Fruit fly (Drosophila melanogaster): Measurements from ENCODE around the gene CG12237.

CG12237 gene

DNA sequence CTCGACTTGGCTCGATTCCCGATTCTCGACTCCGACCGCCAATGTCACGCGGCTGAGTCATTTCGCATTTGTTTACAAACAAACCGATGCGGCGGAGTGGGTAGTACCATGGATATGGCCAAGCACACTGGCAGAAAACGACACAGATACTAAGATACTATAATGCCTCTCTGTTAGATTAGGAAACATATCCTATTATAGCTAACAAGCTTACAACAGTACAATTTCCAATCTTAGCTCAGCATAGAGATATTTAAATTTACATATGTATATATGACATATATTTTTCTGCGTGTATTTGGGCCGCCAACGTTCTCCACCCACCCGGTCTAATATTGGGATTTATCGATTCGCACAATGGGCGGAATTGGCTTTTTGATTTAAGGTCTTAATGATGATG lies 38.7 kb downstream of the CG12237 start (continued):
- peak; percentile 59 for TF ChIP-seq CG10209 (GFP tag; optimal IDR thresholded peaks at IDR 0.05)
- peak; percentile 46 for TF ChIP-seq B-H2 (GFP tag; optimal IDR thresholded peaks at IDR 0.05)
- no peak for TF ChIP-seq Elba2 (GFP tag; optimal IDR thresholded peaks at IDR 0.05)
- no peak for TF ChIP-seq eyg (GFP tag; optimal IDR thresholded peaks at IDR 0.05)
- TF ChIP-seq Awh (GFP tag; IDR thresholded peaks at IDR 0.05) = 0 out of 2 replicates have a peak, but pooled peaks have one; percentile 55
- TF ChIP-seq CHES-1-like (GFP tag; optimal IDR thresholded peaks at IDR 0.05) = peak; percentile 44
- peak; percentile 56 to 70 for TF ChIP-seq bsh (GFP tag; optimal IDR thresholded peaks at IDR 0.05)
- peak; percentile 56; the same call in 1 of the 3 replicates for TF ChIP-seq CG7357 (GFP tag; IDR thresholded peaks at IDR 0.05)
- TF ChIP-seq prd (optimal IDR thresholded peaks at IDR 0.05) = no peak
- peak; percentile 87 for TF ChIP-seq prd (GFP tag; IDR thresholded peaks at IDR 0.05)
- peak; percentile 76 for TF ChIP-seq seq (GFP tag; IDR thresholded peaks at IDR 0.05)
- no peak for TF ChIP-seq fd64A (GFP tag; optimal IDR thresholded peaks at IDR 0.05)
- TF ChIP-seq Nf-YB (GFP tag; optimal IDR thresholded peaks at IDR 0.05) = peak; percentile 36
- TF ChIP-seq CG16815 (GFP tag; optimal IDR thresholded peaks at IDR 0.05) = peak; percentile 31
- TF ChIP-seq ATbp (GFP tag; optimal IDR thresholded peaks at IDR 0.05) = peak; percentile 67
- TF ChIP-seq CG18011 (GFP tag; optimal IDR thresholded peaks at IDR 0.05) = peak; percentile 26
- TF ChIP-seq CG11696 (GFP tag; IDR thresholded peaks at IDR 0.05) = 0 out of 2 replicates have a peak, but pooled peaks have one; percentile 52
- peak; percentile 65 for TF ChIP-seq toy (GFP tag; IDR thresholded peaks at IDR 0.05)
- TF ChIP-seq gcm2 (GFP tag; optimal IDR thresholded peaks at IDR 0.05) = no peak
- no peak for TF ChIP-seq eve (GFP tag; optimal IDR thresholded peaks at IDR 0.05)
- TF ChIP-seq HLHmδ (GFP tag; optimal IDR thresholded peaks at IDR 0.05) = no peak
- TF ChIP-seq cas (GFP tag; IDR thresholded peaks at IDR 0.05) = 0 out of 2 replicates have a peak, but pooled peaks have one; percentile 38
- TF ChIP-seq exex (tag; optimal IDR thresholded peaks at IDR 0.05) = peak; percentile 33
- peak; percentile 76 for TF ChIP-seq Oaz (GFP tag; IDR thresholded peaks at IDR 0.05)
- TF ChIP-seq CG12769 (tag; optimal IDR thresholded peaks at IDR 0.05) = peak; percentile 94
- peak; percentile 72; the same call in 2 of the 3 replicates for TF ChIP-seq sr (GFP tag; IDR thresholded peaks at IDR 0.05)
- TF ChIP-seq CG10959 (GFP tag; IDR thresholded peaks at IDR 0.05) = peak; percentile 73
- no peak for TF ChIP-seq oc (tag; optimal IDR thresholded peaks at IDR 0.05)
- peak; percentile 78 for TF ChIP-seq CG11085 (GFP tag; IDR thresholded peaks at IDR 0.05)
- TF ChIP-seq phol (tag; optimal IDR thresholded peaks at IDR 0.05) = peak; percentile 69
- peak; percentile 16 for TF ChIP-seq CG7928 (GFP tag; optimal IDR thresholded peaks at IDR 0.05)
- TF ChIP-seq CG2120 (GFP tag; optimal IDR thresholded peaks at IDR 0.05) = peak; percentile 80
- TF ChIP-seq NC2β (GFP tag; optimal IDR thresholded peaks at IDR 0.05) = no peak
- no peak for TF ChIP-seq hth (optimal IDR thresholded peaks at IDR 0.05)
- TF ChIP-seq CG10321 (GFP tag; IDR thresholded peaks at IDR 0.05) = no peak
- peak; percentile 71 for TF ChIP-seq Rx (GFP tag; IDR thresholded peaks at IDR 0.05)
- TF ChIP-seq gsb-n (tag; optimal IDR thresholded peaks at IDR 0.05) = peak; percentile 28
- TF ChIP-seq Xbp1 (GFP tag; optimal IDR thresholded peaks at IDR 0.05) = peak; percentile 74
- peak; percentile 25 for TF ChIP-seq sd (tag; optimal IDR thresholded peaks at IDR 0.05)
- TF ChIP-seq crc (GFP tag; optimal IDR thresholded peaks at IDR 0.05) = peak; percentile 36
- TF ChIP-seq nmo (GFP tag; optimal IDR thresholded peaks at IDR 0.05) = peak; percentile 79
- TF ChIP-seq CG6813 (GFP tag; optimal IDR thresholded peaks at IDR 0.05) = peak; percentile 74
- no peak for TF ChIP-seq CG9609 (GFP tag; optimal IDR thresholded peaks at IDR 0.05)
- peak; percentile 67 to 79 for TF ChIP-seq dpn (GFP tag; optimal IDR thresholded peaks at IDR 0.05)
- TF ChIP-seq NFAT (GFP tag; IDR thresholded peaks at IDR 0.05) = peak; percentile 73
- no peak for TF ChIP-seq CG7987 (GFP tag; optimal IDR thresholded peaks at IDR 0.05)
- TF ChIP-seq HmgD (GFP tag; optimal IDR thresholded peaks at IDR 0.05) = no peak
- peak; percentile 45; the same call in 1 of the 2 replicates for TF ChIP-seq Lim3 (GFP tag; IDR thresholded peaks at IDR 0.05)
- peak; percentile 40; the same call in 1 of the 2 replicates for TF ChIP-seq peb (GFP tag; IDR thresholded peaks at IDR 0.05)
- peak; percentile 80 for TF ChIP-seq CG9727 (GFP tag; optimal IDR thresholded peaks at IDR 0.05)
- no peak for TF ChIP-seq Usf (GFP tag; optimal IDR thresholded peaks at IDR 0.05)

Measured in whole organism, embryonic.